Fruit fly (Drosophila melanogaster) whole organism, embryonic: ENCODE measurements around the gene CG31219.
A peak's percentile ranks its signal among the peaks of the same experiment; 100 is the strongest.

Experiments used
- ATbp ChIP-seq: fragments of 200-800 bp; sonication (Bioruptor generic); optimal IDR thresholded peaks from 2 replicates; lab custom pipeline; 2017; ENCODE audit warnings: missing biosample characterization, mild to moderate bottlenecking, missing genetic modification characterization, missing genetic modification reagents
- B-H1 ChIP-seq: fragments of 200-800 bp; sonication (Bioruptor generic); IDR thresholded peaks from 3 replicates; pipeline ENCODE4 v1.3.6; 2022; ENCODE audit warnings: missing biosample characterization, missing genetic modification characterization
- CG10654 ChIP-seq: fragments of 200-800 bp; sonication (Bioruptor generic); optimal IDR thresholded peaks from 2 replicates; lab custom pipeline; 2016; ENCODE audit warnings: missing biosample characterization, missing genetic modification characterization
- CG11696 ChIP-seq: fragments of 200-800 bp; sonication (Bioruptor generic); IDR thresholded peaks from 2 replicates; pipeline ENCODE4 v1.3.6; 2022; ENCODE audit warnings: missing biosample characterization, missing genetic modification characterization
- CG16815 ChIP-seq: fragments of 200-800 bp; sonication (Bioruptor generic); optimal IDR thresholded peaks from 3 replicates; lab custom pipeline; 2017; ENCODE audit warnings: missing biosample characterization, mild to moderate bottlenecking, missing genetic modification characterization
- CG18262 ChIP-seq: fragments of 200-800 bp; optimal IDR thresholded peaks from 3 replicates; lab custom pipeline; 2019; ENCODE audit warnings: missing biosample characterization, mild to moderate bottlenecking, missing genetic modification characterization, moderate library complexity
- CG2202 ChIP-seq: fragments of 200-800 bp; sonication (Bioruptor generic); optimal IDR thresholded peaks from 2 replicates; lab custom pipeline; 2018; ENCODE audit warnings: missing biosample characterization, mild to moderate bottlenecking, missing genetic modification characterization
- CG2875 ChIP-seq: fragments of 200-800 bp; sonication (Bioruptor generic); optimal IDR thresholded peaks from 2 replicates; lab custom pipeline; 2017; ENCODE audit warnings: missing biosample characterization, mild to moderate bottlenecking, missing genetic modification characterization, missing genetic modification reagents
- CG2889 ChIP-seq: fragments of 200-800 bp; sonication (Bioruptor generic); IDR thresholded peaks from 3 replicates; pipeline ENCODE4 v1.3.6; 2022; ENCODE audit warnings: missing biosample characterization, missing genetic modification characterization
- CG34376 ChIP-seq: fragments of 200-800 bp; sonication (Bioruptor generic); optimal IDR thresholded peaks from 2 replicates; lab custom pipeline; 2018; ENCODE audit warnings: missing biosample characterization, mild to moderate bottlenecking, missing genetic modification characterization
- CG34422 ChIP-seq: fragments of 200-800 bp; sonication (Bioruptor generic); IDR thresholded peaks from 3 replicates; pipeline ENCODE4 v1.3.6; 2022; ENCODE audit warnings: missing biosample characterization, missing genetic modification characterization
- CG5953 ChIP-seq: fragments of 200-800 bp; sonication (Bioruptor generic); IDR thresholded peaks from 2 replicates; pipeline ENCODE4 v1.3.6; 2022; ENCODE audit warnings: missing biosample characterization, missing genetic modification characterization
- CG6254 ChIP-seq: fragments of 200-800 bp; sonication (Bioruptor generic); optimal IDR thresholded peaks from 3 replicates; lab custom pipeline; 2017; ENCODE audit warnings: mild to moderate bottlenecking, missing biosample characterization, missing genetic modification reagents, missing genetic modification characterization
- CG6272 ChIP-seq: fragments of 200-800 bp; sonication (Bioruptor generic); IDR thresholded peaks from 2 replicates; pipeline ENCODE4 v1.3.6; 2022; ENCODE audit warnings: missing biosample characterization, missing genetic modification characterization
- CG6689 ChIP-seq: fragments of 200-800 bp; sonication (Bioruptor generic); IDR thresholded peaks from 2 replicates; pipeline ENCODE4 v1.3.6; 2022; ENCODE audit warnings: missing biosample characterization, missing genetic modification characterization
- CG6813 ChIP-seq: fragments of 200-800 bp; sonication (Bioruptor generic); optimal IDR thresholded peaks from 2 replicates; lab custom pipeline; 2017; ENCODE audit warnings: missing biosample characterization, missing genetic modification characterization, mild to moderate bottlenecking, moderate library complexity, missing genetic modification reagents
- CG7928 ChIP-seq: fragments of 200-800 bp; sonication (Bioruptor generic); optimal IDR thresholded peaks from 2 replicates; lab custom pipeline; 2017; ENCODE audit warnings: missing biosample characterization, mild to moderate bottlenecking, missing genetic modification characterization
- CG8765 ChIP-seq: fragments of 200-800 bp; sonication (Bioruptor generic); IDR thresholded peaks from 2 replicates; pipeline ENCODE4 v1.3.6; 2022; ENCODE audit warnings: missing biosample characterization, missing genetic modification characterization
- CG8944 ChIP-seq: fragments of 200-800 bp; sonication (Bioruptor generic); optimal IDR thresholded peaks from 3 replicates; lab custom pipeline; 2016; ENCODE audit warnings: missing biosample characterization, missing genetic modification characterization
- Chrac-16 ChIP-seq: fragments of 200-800 bp; sonication (Bioruptor generic); optimal IDR thresholded peaks from 3 replicates; lab custom pipeline; 2016; ENCODE audit warnings: missing biosample characterization, missing genetic modification characterization
- D19A ChIP-seq: fragments of 200-800 bp; optimal IDR thresholded peaks from 3 replicates; lab custom pipeline; 2019; ENCODE audit warnings: missing biosample characterization, mild to moderate bottlenecking, missing genetic modification characterization, moderate library complexity
- Dfd ChIP-seq, 2 experiments: fragments of >200 bp; optimal IDR thresholded peaks; 2 replicates each; lab custom pipeline; 2017; ENCODE audit warnings: missing biosample characterization in 2 of 2, missing genetic modification characterization in 2 of 2
- Dip2 ChIP-seq: fragments of 200-800 bp; sonication (Bioruptor generic); IDR thresholded peaks from 2 replicates; pipeline ENCODE4 v1.3.6; 2022; ENCODE audit warnings: missing biosample characterization, missing genetic modification characterization
- Hand ChIP-seq: fragments of 200-800 bp; sonication (Bioruptor generic); optimal IDR thresholded peaks from 2 replicates; lab custom pipeline; 2017; ENCODE audit warnings: mild to moderate bottlenecking, missing biosample characterization, missing genetic modification reagents, missing genetic modification characterization
- MBD-R2 ChIP-seq: fragments of 200-800 bp; sonication (Bioruptor generic); IDR thresholded peaks from 2 replicates; pipeline ENCODE4 v1.3.6; 2022; ENCODE audit warnings: missing biosample characterization, missing genetic modification characterization
- MTF-1 ChIP-seq: fragments of 200-800 bp; sonication (Bioruptor generic); optimal IDR thresholded peaks from 2 replicates; lab custom pipeline; 2018; ENCODE audit warnings: missing biosample characterization, mild to moderate bottlenecking, missing genetic modification characterization, borderline replicate concordance
- Max ChIP-seq: fragments of 200-800 bp; sonication (Bioruptor generic); optimal IDR thresholded peaks from 2 replicates; lab custom pipeline; 2016; ENCODE audit warnings: missing biosample characterization, mild to moderate bottlenecking, missing genetic modification characterization
- Med ChIP-seq: fragments of 200-800 bp; sonication (Bioruptor generic); peaks from one replicate; lab custom pipeline; 2016; ENCODE audit warnings: missing biosample characterization, missing genetic modification characterization, mild to moderate bottlenecking, inconsistent platforms, moderate library complexity
- Side ChIP-seq: fragments of 200-800 bp; sonication (Bioruptor generic); optimal IDR thresholded peaks from 2 replicates; lab custom pipeline; 2016; ENCODE audit warnings: missing biosample characterization, missing genetic modification characterization
- Taf1 ChIP-seq: fragments of 200-800 bp; sonication (Bioruptor generic); IDR thresholded peaks from 2 replicates; pipeline ENCODE4 v1.3.6; 2022; ENCODE audit warnings: missing biosample characterization, missing genetic modification characterization
- Xbp1 ChIP-seq: fragments of 200-800 bp; sonication (Bioruptor generic); optimal IDR thresholded peaks from 3 replicates; lab custom pipeline; 2016; ENCODE audit warnings: missing biosample characterization, mild to moderate bottlenecking, missing genetic modification characterization
- bbx ChIP-seq: fragments of 200-800 bp; sonication (Bioruptor generic); IDR thresholded peaks from 2 replicates; pipeline ENCODE4 v1.3.6; 2022; ENCODE audit warnings: missing biosample characterization, missing genetic modification characterization; ENCODE audit not compliant: partially characterized antibody
- bowl ChIP-seq: fragments of 200-800 bp; sonication (Bioruptor generic); IDR thresholded peaks from 2 replicates; pipeline ENCODE4 v1.3.6; 2022; ENCODE audit warnings: missing biosample characterization, missing genetic modification characterization
- br ChIP-seq: fragments of >200 bp; optimal IDR thresholded peaks from 2 replicates; lab custom pipeline; 2017
- eyg ChIP-seq: fragments of 200-800 bp; sonication (Bioruptor generic); optimal IDR thresholded peaks from 3 replicates; lab custom pipeline; 2016; ENCODE audit warnings: missing biosample characterization, missing genetic modification characterization
- knrl ChIP-seq: fragments of 200-800 bp; sonication (Bioruptor generic); IDR thresholded peaks from 3 replicates; pipeline ENCODE4 v1.3.6; 2022; ENCODE audit warnings: missing biosample characterization, missing genetic modification characterization; ENCODE audit not compliant: partially characterized antibody
- maf-S ChIP-seq: fragments of 200-800 bp; sonication (Bioruptor generic); optimal IDR thresholded peaks from 2 replicates; lab custom pipeline; 2016; ENCODE audit warnings: missing biosample characterization, missing genetic modification characterization
- mld ChIP-seq: fragments of 200-800 bp; sonication (Bioruptor generic); IDR thresholded peaks from 3 replicates; pipeline ENCODE4 v1.3.6; 2022; ENCODE audit warnings: missing biosample characterization, missing genetic modification characterization; ENCODE audit not compliant: partially characterized antibody
- phol ChIP-seq: fragments of 200-800 bp; sonication (Bioruptor generic); optimal IDR thresholded peaks from 3 replicates; lab custom pipeline; 2018; ENCODE audit warnings: missing biosample characterization, mild to moderate bottlenecking, missing genetic modification characterization, moderate library complexity
- pnt ChIP-seq: fragments of 200-800 bp; sonication (Bioruptor generic); optimal IDR thresholded peaks from 3 replicates; lab custom pipeline; 2016; ENCODE audit warnings: missing biosample characterization, missing genetic modification characterization
- psq ChIP-seq: fragments of 200-800 bp; sonication (Bioruptor generic); optimal IDR thresholded peaks from 2 replicates; lab custom pipeline; 2017; ENCODE audit warnings: missing biosample characterization, missing genetic modification characterization
- ro ChIP-seq: fragments of 200-800 bp; sonication (Bioruptor generic); IDR thresholded peaks from 2 replicates; pipeline ENCODE4 v1.3.6; 2022; ENCODE audit warnings: missing biosample characterization, missing genetic modification characterization
- sens ChIP-seq: fragments of 200-800 bp; sonication (Bioruptor generic); peaks from one replicate; lab custom pipeline; 2016; ENCODE audit warnings: missing biosample characterization, missing genetic modification characterization
- sens-2 ChIP-seq: fragments of 200-800 bp; sonication (Bioruptor generic); IDR thresholded peaks from 2 replicates; pipeline ENCODE4 v1.3.6; 2022; ENCODE audit warnings: missing biosample characterization, missing genetic modification characterization
- sima ChIP-seq: fragments of 200-800 bp; sonication (Bioruptor generic); optimal IDR thresholded peaks from 2 replicates; lab custom pipeline; 2016; ENCODE audit warnings: missing biosample characterization, missing genetic modification characterization
- stc ChIP-seq: fragments of 200-800 bp; sonication (Bioruptor generic); IDR thresholded peaks from 2 replicates; pipeline ENCODE4 v1.3.6; 2022; ENCODE audit warnings: missing biosample characterization, missing genetic modification characterization
- tin ChIP-seq: fragments of 200-800 bp; sonication (Bioruptor generic); optimal IDR thresholded peaks from 3 replicates; lab custom pipeline; 2016; ENCODE audit warnings: missing biosample characterization, missing genetic modification characterization
- toy ChIP-seq: fragments of 200-800 bp; sonication (Bioruptor generic); IDR thresholded peaks from 2 replicates; pipeline ENCODE4 v1.3.6; 2022; ENCODE audit warnings: missing biosample characterization, missing genetic modification characterization
- trem ChIP-seq: fragments of 200-800 bp; optimal IDR thresholded peaks from 3 replicates; lab custom pipeline; 2019; ENCODE audit warnings: missing biosample characterization, mild to moderate bottlenecking, missing genetic modification characterization, moderate library complexity
- tx ChIP-seq: fragments of 200-800 bp; sonication (Bioruptor generic); optimal IDR thresholded peaks from 2 replicates; lab custom pipeline; 2016; ENCODE audit warnings: missing biosample characterization, missing genetic modification characterization
- wor ChIP-seq: fragments of 200-800 bp; sonication (Bioruptor generic); IDR thresholded peaks from 2 replicates; pipeline ENCODE4 v1.3.6; 2022; ENCODE audit warnings: missing biosample characterization, missing genetic modification characterization

Gene CG31219

dm6 chr3R:19641498-19642065, 9.2 kb upstream of the CG31219 start (continued):
- TF ChIP-seq CG5953 (GFP tag; lab: Robert Waterston, UW) (peak; percentile 82), CG6813 (GFP tag; lab: Kevin White, UChicago) (peak; percentile 85), Xbp1 (GFP tag; lab: Kevin White, UChicago) (peak; percentile 82), mld (GFP tag; lab: Robert Waterston, UW) (no peak), CG2202 (peak; percentile 69), CG16815 (GFP tag; lab: Kevin White, UChicago) (peak; percentile 56), CG10654 (peak; percentile 66), CG6272 (no peak), sima (peak; percentile 50), maf-S (GFP tag; lab: Kevin White, UChicago) (peak; percentile 52), sens (GFP tag; lab: Kevin White, UChicago) (peak; percentile 96), CG34422 (peak; percentile 91), CG2875 (GFP tag; lab: Kevin White, UChicago) (peak; percentile 76), CG7928 (peak; percentile 42), bbx (GFP tag; lab: Robert Waterston, UW) (no peak), CG11696 (GFP tag; lab: Robert Waterston, UW) (peak; percentile 90), CG34376 (GFP tag; lab: Kevin White, UChicago) (peak; percentile 65), tx (no peak), B-H1 (GFP tag; lab: Robert Waterston, UW) (peak; percentile 78), br (lab: Kevin White, UChicago) (no peak), CG6689 (peak; percentile 87), CG8944 (GFP tag; lab: Kevin White, UChicago) (peak; percentile 36), psq (peak; percentile 63), Chrac-16 (GFP tag; lab: Kevin White, UChicago) (peak; percentile 50), Hand (GFP tag; lab: Kevin White, UChicago) (peak; percentile 83), CG18262 (tag; lab: Kevin White, UChicago) (peak; percentile 87), Med (peak; percentile 91), phol (tag; lab: Kevin White, UChicago) (peak; percentile 87), toy (peak; percentile 85), Side (GFP tag; lab: Kevin White, UChicago) (peak; percentile 8), MBD-R2 (GFP tag; lab: Robert Waterston, UW) (peak; percentile 58; the same call in 1 of the 2 replicates), trem (peak; percentile 85), eyg (peak; percentile 57), Max (GFP tag; lab: Kevin White, UChicago) (peak; percentile 58), wor (GFP tag; lab: Robert Waterston, UW) (peak; percentile 55), pnt (GFP tag; lab: Kevin White, UChicago) (no peak), CG2889 (GFP tag; lab: Robert Waterston, UW) (peak; percentile 74; the same call in 2 of the 3 replicates), CG6254 (GFP tag; lab: Kevin White, UChicago) (peak; percentile 84), bowl (GFP tag; lab: Robert Waterston, UW) (peak; percentile 63; the same call in 1 of the 2 replicates), Dip2 (GFP tag; lab: Robert Waterston, UW) (no peak), MTF-1 (GFP tag; lab: Kevin White, UChicago) (peak; percentile 75), tin (GFP tag; lab: Kevin White, UChicago) (peak; percentile 75), knrl (GFP tag; lab: Robert Waterston, UW) (no peak), stc (peak; percentile 92), Dfd (GFP tag; optimal IDR thresholded peaks at IDR 0.05; lab: Kevin White, UChicago) (no peak), Taf1 (peak; percentile 83), D19A (tag; lab: Kevin White, UChicago) (peak; percentile 83), sens-2 (GFP tag; lab: Robert Waterston, UW) (peak; percentile 89), ATbp (peak; percentile 84), CG8765 (GFP tag; lab: Robert Waterston, UW) (peak; percentile 57; the same call in 1 of the 2 replicates), ro (GFP tag; lab: Robert Waterston, UW) (peak; percentile 44; the same call in 1 of the 2 replicates)
